Fruit fly (Drosophila melanogaster): ENCODE results near the gene CG31673.
A peak's percentile ranks its signal among the peaks of the same experiment; 100 is the strongest.

The CG31673 gene

DNA sequence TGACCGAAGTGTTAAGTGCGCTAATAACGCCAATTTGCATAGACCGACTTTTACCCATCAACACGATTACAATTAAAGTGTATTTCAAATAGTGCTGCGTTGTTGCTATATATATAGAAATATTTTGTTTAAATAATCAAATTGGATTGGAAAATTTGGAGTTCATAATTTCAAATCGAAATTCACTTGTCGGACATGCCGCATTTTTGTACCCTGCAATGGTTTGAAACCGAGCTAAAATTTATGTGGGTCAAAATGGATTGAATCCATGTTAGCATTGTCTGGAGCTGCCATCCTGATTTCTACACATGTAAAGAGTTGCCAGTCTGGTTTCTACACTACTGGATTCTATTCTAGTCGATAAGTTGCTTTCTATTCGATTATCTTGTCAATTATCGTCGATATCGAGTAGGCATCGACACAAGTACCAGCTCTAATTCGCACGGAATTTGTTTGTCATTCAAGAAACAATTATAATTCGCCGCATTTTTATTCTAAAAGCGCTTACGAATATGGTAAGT lies 42.1 kb upstream of the CG31673 start, which contains the start of gene Pomp (continued):
- TF ChIP-seq CG3407 (GFP tag; optimal IDR thresholded peaks at IDR 0.05) (peak; percentile 66), unpg (GFP tag; optimal IDR thresholded peaks at IDR 0.05) (peak; percentile 91), dysf (GFP tag; IDR thresholded peaks at IDR 0.05) (peak; percentile 94), CG30431 (GFP tag; optimal IDR thresholded peaks at IDR 0.05) (peak; percentile 72), CG1647 (GFP tag; optimal IDR thresholded peaks at IDR 0.05) (peak; percentile 67), CG12104 (GFP tag; optimal IDR thresholded peaks at IDR 0.05) (peak; percentile 70), Hsf (GFP tag; optimal IDR thresholded peaks at IDR 0.05) (peak; percentile 77), hkb (optimal IDR thresholded peaks at IDR 0.05) (no peak), hkb (GFP tag; IDR thresholded peaks at IDR 0.05) (peak; percentile 88), ftz-f1 (GFP tag; optimal IDR thresholded peaks at IDR 0.05) (peak; percentile 57), fd3F (GFP tag; optimal IDR thresholded peaks at IDR 0.05) (peak; percentile 67), CG11560 (tag; IDR thresholded peaks at IDR 0.05) (peak; percentile 100), Nf-YB (GFP tag; optimal IDR thresholded peaks at IDR 0.05) (peak; percentile 61), CG4617 (GFP tag; optimal IDR thresholded peaks at IDR 0.05; ENCODE audit: borderline replicate concordance) (peak; percentile 60), CG18599 (GFP tag; optimal IDR thresholded peaks at IDR 0.05) (peak; percentile 92), CG14710 (tag; optimal IDR thresholded peaks at IDR 0.05) (peak; percentile 84), CG18476 (GFP tag; optimal IDR thresholded peaks at IDR 0.05) (peak; percentile 70), CG8478 (optimal IDR thresholded peaks at IDR 0.05) (no peak), CG12299 (tag; optimal IDR thresholded peaks at IDR 0.05) (no peak), Hr3 (GFP tag; optimal IDR thresholded peaks at IDR 0.05) (peak; percentile 99), Adf1 (GFP tag; IDR thresholded peaks at IDR 0.05) (peak; percentile 42), CG6813 (GFP tag; optimal IDR thresholded peaks at IDR 0.05) (peak; percentile 80), NK7.1 (GFP tag; optimal IDR thresholded peaks at IDR 0.05) (no peak), CG9727 (GFP tag; optimal IDR thresholded peaks at IDR 0.05) (peak; percentile 86), Nf-YA (GFP tag; IDR thresholded peaks at IDR 0.05) (peak; percentile 84), CG14014 (GFP tag; IDR thresholded peaks at IDR 0.05) (peak; percentile 86), lmd (GFP tag; IDR thresholded peaks at IDR 0.05) (peak; percentile 90), Awh (GFP tag; IDR thresholded peaks at IDR 0.05) (peak; percentile 79), tin (GFP tag; optimal IDR thresholded peaks at IDR 0.05) (peak; percentile 83), ssp (GFP tag; IDR thresholded peaks at IDR 0.05) (peak; percentile 77), CG7357 (GFP tag; IDR thresholded peaks at IDR 0.05) (peak; percentile 71), CG11504 (tag; optimal IDR thresholded peaks at IDR 0.05) (peak; percentile 88), aop (GFP tag; IDR thresholded peaks at IDR 0.05) (0 out of 2 replicates have a peak, but pooled peaks have one; percentile 62), pita (GFP tag; optimal IDR thresholded peaks at IDR 0.05) (peak; percentile 95), CG8924 (tag; optimal IDR thresholded peaks at IDR 0.05) (peak; percentile 84), row (GFP tag; IDR thresholded peaks at IDR 0.05) (peak; percentile 90), run (tag; optimal IDR thresholded peaks at IDR 0.05) (peak; percentile 77), scrt (GFP tag; optimal IDR thresholded peaks at IDR 0.05) (peak; percentile 73), en (GFP tag; optimal IDR thresholded peaks at IDR 0.05) (peak; percentile 9), Dek (tag; optimal IDR thresholded peaks at IDR 0.05) (peak; percentile 82), CG10147 (GFP tag; optimal IDR thresholded peaks at IDR 0.05) (peak; percentile 77), CG7745 (tag; optimal IDR thresholded peaks at IDR 0.05) (no peak), Opbp (GFP tag; IDR thresholded peaks at IDR 0.05; ENCODE audit: partially characterized antibody) (peak; percentile 53; the same call in 1 of the 3 replicates), CG13424 (tag; optimal IDR thresholded peaks at IDR 0.05) (peak; percentile 71), cad (GFP tag; optimal IDR thresholded peaks at IDR 0.05) (no peak), Kr (GFP tag; optimal IDR thresholded peaks at IDR 0.05) (no peak), cato (GFP tag; optimal IDR thresholded peaks at IDR 0.05; ENCODE audit: borderline replicate concordance) (peak; percentile 8), Taf1 (GFP tag; IDR thresholded peaks at IDR 0.05) (peak; percentile 44; the same call in 1 of the 2 replicates), nom (GFP tag; optimal IDR thresholded peaks at IDR 0.05) (no peak), C15 (GFP tag; IDR thresholded peaks at IDR 0.05) (peak; percentile 80; the same call in 1 of the 3 replicates)

All from whole organism, embryonic.